Worm (Caenorhabditis elegans) whole organism, L3 larva: ENCODE data around the gene str-193.

Source experiments
- R02D3.7 ChIP-seq: fragments of 150-350 bp; optimal IDR thresholded peaks from 2 replicates; lab custom pipeline; 2014; ENCODE audit warnings: missing biosample characterization, missing genetic modification characterization
- aly-2 ChIP-seq: fragments of 150-350 bp; optimal IDR thresholded peaks from 2 replicates; lab custom pipeline; 2014; ENCODE audit warnings: missing biosample characterization, missing genetic modification characterization
- ama-1 ChIP-seq: fragments of 150-350 bp; optimal IDR thresholded peaks from 2 replicates; lab custom pipeline; 2018
- ceh-16 ChIP-seq: sonication (generic microtip); optimal IDR thresholded peaks from 2 replicates; lab custom pipeline; 2017; ENCODE audit warnings: missing biosample characterization, missing genetic modification characterization
- ceh-28 ChIP-seq: fragments of 150-350 bp; optimal IDR thresholded peaks from 2 replicates; lab custom pipeline; 2014; ENCODE audit warnings: missing biosample characterization, missing genetic modification reagents, missing genetic modification characterization
- ceh-9 ChIP-seq: sonication (generic microtip); optimal IDR thresholded peaks from 2 replicates; lab custom pipeline; 2018; ENCODE audit warnings: missing biosample characterization, missing genetic modification characterization
- daf-12 ChIP-seq: fragments of 150-350 bp; optimal IDR thresholded peaks from 2 replicates; lab custom pipeline; 2014; ENCODE audit warnings: missing biosample characterization, missing genetic modification reagents, missing genetic modification characterization
- egl-27 ChIP-seq: sonication (generic microtip); optimal IDR thresholded peaks from 4 replicates; lab custom pipeline; 2017; ENCODE audit warnings: missing biosample characterization, missing genetic modification reagents, missing genetic modification characterization
- elt-1 ChIP-seq: fragments of 150-350 bp; optimal IDR thresholded peaks from 2 replicates; lab custom pipeline; 2014; ENCODE audit warnings: missing biosample characterization, missing genetic modification characterization
- elt-3 ChIP-seq, 3 experiments: fragments of 150-350 bp in 1 of 3; sonication (generic microtip) in 2 of 3; optimal IDR thresholded peaks; 2 replicates in 2 of 3; 4 replicates in 1 of 3; lab custom pipeline; 2014 to 2017; ENCODE audit warnings: missing biosample characterization in 3 of 3, missing genetic modification characterization in 3 of 3
- eor-1 ChIP-seq, 2 experiments: fragments of 150-350 bp; optimal IDR thresholded peaks; 2 replicates each; lab custom pipeline; 2014 to 2018; ENCODE audit warnings: missing biosample characterization in 2 of 2, missing genetic modification characterization in 2 of 2
- fkh-10 ChIP-seq: sonication (generic microtip); optimal IDR thresholded peaks from 2 replicates; lab custom pipeline; 2017; ENCODE audit warnings: missing biosample characterization, missing genetic modification reagents, missing genetic modification characterization
- fos-1 ChIP-seq: fragments of 150-350 bp; optimal IDR thresholded peaks from 2 replicates; lab custom pipeline; 2014; ENCODE audit warnings: missing biosample characterization, missing genetic modification characterization
- hmg-11 ChIP-seq: sonication (generic microtip); optimal IDR thresholded peaks from 2 replicates; lab custom pipeline; 2016; ENCODE audit warnings: missing genetic modification characterization, missing compliant biosample characterization
- lin-39 ChIP-seq: fragments of 150-350 bp; optimal IDR thresholded peaks from 2 replicates; lab custom pipeline; 2018; ENCODE audit warnings: missing biosample characterization, missing genetic modification reagents, missing genetic modification characterization
- mdl-1 ChIP-seq: fragments of 150-350 bp; optimal IDR thresholded peaks from 2 replicates; lab custom pipeline; 2014; ENCODE audit warnings: missing biosample characterization, missing genetic modification characterization
- nfya-1 ChIP-seq: sonication (generic microtip); optimal IDR thresholded peaks from 2 replicates; lab custom pipeline; 2017; ENCODE audit warnings: missing genetic modification characterization, mild to moderate bottlenecking, missing compliant biosample characterization, antibody characterized with exemption, moderate library complexity; ENCODE audit not compliant: insufficient read depth
- nhr-11 ChIP-seq: fragments of 150-350 bp; optimal IDR thresholded peaks from 2 replicates; lab custom pipeline; 2014; ENCODE audit warnings: missing biosample characterization, missing genetic modification characterization
- nhr-12 ChIP-seq: fragments of 150-350 bp; optimal IDR thresholded peaks from 2 replicates; lab custom pipeline; 2014; ENCODE audit warnings: missing biosample characterization, missing genetic modification characterization
- nhr-23 ChIP-seq: fragments of 150-350 bp; optimal IDR thresholded peaks from 2 replicates; lab custom pipeline; 2014; ENCODE audit warnings: missing biosample characterization, missing genetic modification reagents, missing genetic modification characterization
- nhr-237 ChIP-seq: fragments of 150-350 bp; optimal IDR thresholded peaks from 2 replicates; lab custom pipeline; 2014; ENCODE audit warnings: missing biosample characterization, missing genetic modification characterization
- nhr-67 ChIP-seq: fragments of 150-350 bp; optimal IDR thresholded peaks from 2 replicates; lab custom pipeline; 2014; ENCODE audit warnings: missing biosample characterization, missing genetic modification characterization
- nhr-76 ChIP-seq: fragments of 150-350 bp; sonication (generic microtip); optimal IDR thresholded peaks from 5 replicates; lab custom pipeline; 2014; ENCODE audit warnings: missing biosample characterization, missing genetic modification characterization
- nhr-77 ChIP-seq: fragments of 150-350 bp; optimal IDR thresholded peaks from 2 replicates; lab custom pipeline; 2014; ENCODE audit warnings: missing biosample characterization, missing genetic modification characterization
- pha-4 ChIP-seq: fragments of 150-350 bp; optimal IDR thresholded peaks from 2 replicates; lab custom pipeline; 2014; ENCODE audit warnings: missing biosample characterization, missing genetic modification reagents, missing genetic modification characterization
- pqm-1 ChIP-seq: fragments of 150-350 bp; optimal IDR thresholded peaks from 2 replicates; lab custom pipeline; 2017; ENCODE audit warnings: missing biosample characterization, missing genetic modification characterization, inconsistent platforms
- sea-2 ChIP-seq: fragments of 150-350 bp; sonication (generic microtip); optimal IDR thresholded peaks from 4 replicates; lab custom pipeline; 2014; ENCODE audit warnings: missing biosample characterization, missing genetic modification reagents, missing genetic modification characterization
- snpc-4 ChIP-seq: fragments of 150-350 bp; optimal IDR thresholded peaks from 2 replicates; lab custom pipeline; 2014; ENCODE audit warnings: missing biosample characterization, missing genetic modification characterization
- tbx-2 ChIP-seq: sonication (generic microtip); optimal IDR thresholded peaks from 2 replicates; lab custom pipeline; 2016; ENCODE audit warnings: mild to moderate bottlenecking, missing genetic modification characterization, missing compliant biosample characterization
- zag-1 ChIP-seq: fragments of 150-350 bp; optimal IDR thresholded peaks from 2 replicates; lab custom pipeline; 2014; ENCODE audit warnings: missing biosample characterization, missing genetic modification characterization
- ztf-11 ChIP-seq: fragments of 150-350 bp; optimal IDR thresholded peaks from 2 replicates; lab custom pipeline; 2014; ENCODE audit warnings: missing biosample characterization, missing genetic modification characterization
- ztf-4 ChIP-seq: fragments of 150-350 bp; optimal IDR thresholded peaks from 2 replicates; lab custom pipeline; 2014; ENCODE audit warnings: missing biosample characterization, missing genetic modification characterization

The str-193 gene

ce11 chrV:9855920-9856852, 34.6 kb upstream of the str-193 start:
- TF ChIP-seq pha-4 (tag; lab: Kevin White, UChicago) (peak; percentile 29), hmg-11 (tag; lab: Kevin White, UChicago) (peak; percentile 69), nhr-23 (tag; lab: Kevin White, UChicago) (peak; percentile 8), nfya-1 (tag; lab: Kevin White, UChicago) (peak; percentile 54), pqm-1 (tag; lab: Kevin White, UChicago) (peak; percentile 18), nhr-12 (tag; lab: Kevin White, UChicago) (no peak), elt-1 (tag; lab: Kevin White, UChicago) (no peak)
- TF ChIP-seq, all 47 proteins: peak for 5

- TF ChIP-seq ama-1: no peak
- no peak for TF ChIP-seq nhr-76 (tag; lab: Kevin White, UChicago)
- no peak for TF ChIP-seq ceh-28
- TF ChIP-seq hmg-11 (tag; lab: Kevin White, UChicago): peak; percentile 10
- TF ChIP-seq fos-1 (tag; lab: Kevin White, UChicago): no peak
- TF ChIP-seq lin-39 (tag; lab: Kevin White, UChicago): peak; percentile 44
Observed at ce11 chrV:9853801-9854200, 32.2 kb upstream of the str-193 start.

DNA sequence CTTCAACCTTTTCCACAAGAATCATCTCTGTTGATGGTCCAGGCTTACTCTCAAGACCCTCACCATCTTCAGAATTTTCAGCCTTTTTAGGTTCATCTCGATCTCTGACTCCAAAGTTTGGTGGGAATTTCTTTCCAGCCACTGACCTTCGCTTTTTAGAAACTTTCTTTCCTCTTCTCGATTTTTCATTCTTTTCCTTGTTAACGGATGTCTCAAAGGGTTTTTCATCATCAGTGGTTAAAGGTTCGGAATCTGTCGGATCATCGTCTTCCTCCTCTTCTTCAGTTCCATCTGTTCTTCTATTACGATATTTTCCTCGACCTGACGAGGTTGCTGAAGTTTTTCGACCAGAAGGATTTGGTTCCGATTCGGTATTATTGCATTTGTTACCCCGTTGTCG, 27.0 kb upstream of the str-193 start:
- no peak for TF ChIP-seq hmg-11 (tag; lab: Kevin White, UChicago)
- TF ChIP-seq fkh-10 (GFP tag; lab: Kevin White, UChicago): no peak
- no peak for TF ChIP-seq aly-2 (tag; lab: Kevin White, UChicago)
- no peak for TF ChIP-seq mdl-1
- no peak for TF ChIP-seq ceh-16 (tag; lab: Kevin White, UChicago)
- TF ChIP-seq ama-1: no peak
- no peak for TF ChIP-seq elt-1 (tag; lab: Kevin White, UChicago)
- no peak for TF ChIP-seq nhr-67 (tag; lab: Kevin White, UChicago)
- TF ChIP-seq nfya-1 (tag; lab: Kevin White, UChicago): no peak
- TF ChIP-seq nhr-77 (tag; lab: Kevin White, UChicago): no peak
- TF ChIP-seq nhr-237 (tag; lab: Kevin White, UChicago): no peak
- TF ChIP-seq eor-1 (tag; optimal IDR thresholded peaks at IDR 0.05; lab: Kevin White, UChicago): no peak
- no peak for TF ChIP-seq ceh-28
- TF ChIP-seq R02D3.7 (tag; lab: Kevin White, UChicago): no peak
- no peak for TF ChIP-seq ztf-4 (tag; lab: Kevin White, UChicago)
- no peak for TF ChIP-seq daf-12 (tag; lab: Kevin White, UChicago)
- no peak for TF ChIP-seq elt-3 (tag; optimal IDR thresholded peaks at IDR 0.05; lab: Kevin White, UChicago)
- TF ChIP-seq, all 47 proteins: peak for 0

DNA sequence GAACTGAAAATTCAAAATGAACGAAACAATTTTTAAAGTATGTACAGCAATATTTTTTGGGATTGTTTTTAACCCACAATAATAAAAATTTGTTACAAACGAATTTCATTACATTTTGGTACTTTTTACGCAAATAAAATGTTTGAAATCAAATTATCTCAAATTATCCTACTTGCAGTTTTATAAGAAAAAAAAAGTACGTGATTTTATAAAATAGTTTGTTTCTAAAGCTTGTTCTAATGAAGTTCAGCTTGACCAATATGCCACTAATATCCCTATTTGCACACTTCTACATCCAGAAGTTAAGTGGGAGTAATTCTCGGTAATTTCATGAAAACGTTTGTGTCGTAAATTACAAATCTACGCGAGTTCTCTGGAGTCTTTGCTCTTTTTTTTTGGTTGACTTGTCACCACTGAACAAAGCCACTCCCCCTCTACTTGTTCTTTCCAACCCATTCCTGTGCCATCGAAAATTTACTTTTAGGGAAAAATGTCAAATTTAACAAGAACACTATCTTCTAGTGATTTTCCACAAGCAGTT, 21.8 kb upstream of the str-193 start, which contains the start of gene sru-8:
sru-8 (plus strand) TSS at position 491 of the 541 bp plus-strand sequence.
- TF ChIP-seq fos-1 (tag; lab: Kevin White, UChicago) (no peak), nhr-67 (tag; lab: Kevin White, UChicago) (no peak), zag-1 (tag; lab: Kevin White, UChicago) (no peak), pqm-1 (tag; lab: Kevin White, UChicago) (no peak)

DNA sequence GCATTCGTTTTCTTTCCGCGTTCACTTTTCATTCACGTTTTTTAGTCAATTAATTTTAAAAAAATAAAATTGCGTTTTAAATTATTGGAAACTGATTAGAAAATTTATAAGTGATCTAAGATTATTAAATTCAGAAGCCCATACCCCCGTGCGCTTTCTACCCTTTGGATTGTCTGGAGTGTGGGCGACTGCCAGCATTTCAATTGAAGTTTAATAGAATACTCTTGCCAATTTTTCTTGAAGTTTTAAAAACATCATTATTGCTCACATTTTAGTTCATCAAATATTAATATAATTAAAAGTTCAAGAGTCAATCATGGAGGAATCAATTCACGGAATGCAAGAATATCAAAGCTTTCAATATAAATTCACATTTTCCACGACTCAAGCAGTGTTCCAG, 19.8 kb upstream of the str-193 start, which contains the start of gene sru-36:
sru-36 (plus strand) TSS at position 301 of the 400 bp plus-strand sequence.
- TF ChIP-seq R02D3.7 (tag; lab: Kevin White, UChicago) (no peak), sea-2 (GFP tag; lab: Kevin White, UChicago) (no peak), nfya-1 (tag; lab: Kevin White, UChicago) (no peak), lin-39 (tag; lab: Kevin White, UChicago) (no peak), elt-1 (tag; lab: Kevin White, UChicago) (no peak)

DNA sequence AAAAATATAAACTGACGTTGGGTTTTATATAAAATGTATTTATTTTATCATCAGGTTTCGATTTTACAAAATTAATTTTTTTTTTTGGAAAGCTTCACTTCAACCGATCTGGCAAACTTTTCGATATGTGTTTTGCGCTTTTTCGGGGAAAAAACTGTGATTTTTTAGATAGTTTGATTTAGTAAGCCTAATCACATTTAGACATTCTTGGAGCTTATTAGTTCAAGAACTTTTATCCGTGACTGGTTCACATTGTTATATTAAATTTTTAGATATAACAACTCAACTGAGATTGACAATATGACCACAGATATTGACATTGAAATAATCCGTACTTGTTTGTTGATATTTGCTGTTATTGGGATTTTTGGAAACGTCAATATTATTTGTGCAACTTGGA, 16.1 kb upstream of the str-193 start, which contains the start of gene srsx-21:
srsx-21 (plus strand) TSS at position 301 of the 400 bp plus-strand sequence.
- TF ChIP-seq nhr-11 (no peak), eor-1 (tag; optimal IDR thresholded peaks at IDR 0.05; lab: Kevin White, UChicago) (no peak), nhr-12 (tag; lab: Kevin White, UChicago) (no peak), egl-27 (no peak), snpc-4 (tag; lab: Kevin White, UChicago) (no peak), nhr-77 (tag; lab: Kevin White, UChicago) (no peak), nhr-237 (tag; lab: Kevin White, UChicago) (no peak), aly-2 (tag; lab: Kevin White, UChicago) (no peak), nfya-1 (tag; lab: Kevin White, UChicago) (no peak), ztf-11 (tag; lab: Kevin White, UChicago) (no peak), ceh-9 (no peak), pqm-1 (tag; lab: Kevin White, UChicago) (no peak), pha-4 (tag; lab: Kevin White, UChicago) (no peak), elt-3 (tag; optimal IDR thresholded peaks at IDR 0.05; lab: Kevin White, UChicago) (no peak), elt-1 (tag; lab: Kevin White, UChicago) (no peak), tbx-2 (tag; lab: Kevin White, UChicago) (no peak)
